Worm (Caenorhabditis elegans): ENCODE results near the gene Y66D12A.8.
"Not testable (repeated sequence)": the region's sequence is repeated elsewhere in the genome, so short reads cannot be mapped to it uniquely, and the experiment has no call there.

DNA sequence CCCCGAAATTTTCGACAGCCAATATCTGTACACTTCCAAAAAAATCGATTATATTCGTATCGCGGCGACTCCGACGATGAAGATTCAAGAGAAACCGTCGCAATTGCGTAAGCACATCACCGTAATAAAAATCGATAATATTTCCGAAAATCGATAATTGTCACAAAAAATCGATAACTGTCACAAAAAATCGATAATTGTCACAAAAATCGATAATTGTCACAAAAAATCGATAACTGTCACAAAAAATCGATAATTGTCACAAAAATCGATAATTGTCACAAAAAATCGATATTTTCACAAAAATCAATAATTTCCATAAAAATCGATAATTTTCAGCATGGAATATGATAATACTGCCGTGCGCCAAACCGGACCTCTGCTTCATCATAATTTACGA lies 40.3 kb downstream of the Y66D12A.8 start:
- TF ChIP-seq nhr-77, lsy-12, nhr-67, ZK546.5, egl-5, elt-3, nhr-25, nhr-23 (tag; optimal IDR thresholded peaks at IDR 0.05): not testable (repeated sequence)
